Fruit fly (Drosophila melanogaster) whole organism, prepupa: ENCODE data around the gene fred.

ENCODE experiments used
- Blimp-1 ChIP-seq: fragments of 200-800 bp; sonication (Bioruptor generic); optimal IDR thresholded peaks from 3 replicates; lab custom pipeline; 2017; ENCODE audit warnings: missing biosample characterization, missing genetic modification characterization, mild to moderate bottlenecking, moderate library complexity, missing genetic modification reagents
- CG10631 ChIP-seq: fragments of 200-800 bp; sonication (Bioruptor generic); optimal IDR thresholded peaks from 2 replicates; lab custom pipeline; 2016; ENCODE audit warnings: missing biosample characterization, missing genetic modification characterization
- CG10669 ChIP-seq: fragments of 200-800 bp; sonication (Bioruptor generic); optimal IDR thresholded peaks from 3 replicates; lab custom pipeline; 2018; ENCODE audit warnings: missing biosample characterization, mild to moderate bottlenecking, missing genetic modification characterization, moderate library complexity
- CG11294 ChIP-seq: fragments of 200-800 bp; sonication (Bioruptor generic); IDR thresholded peaks from 2 replicates; pipeline ENCODE4 v1.3.6; 2022; ENCODE audit warnings: missing biosample characterization, missing genetic modification characterization
- CG11762 ChIP-seq: fragments of 200-800 bp; sonication (Bioruptor generic); optimal IDR thresholded peaks from 3 replicates; lab custom pipeline; 2016; ENCODE audit warnings: missing biosample characterization, missing genetic modification characterization; ENCODE audit not compliant: insufficient read depth
- CG11902 ChIP-seq: fragments of 200-800 bp; sonication (Bioruptor generic); optimal IDR thresholded peaks from 3 replicates; lab custom pipeline; 2016; ENCODE audit warnings: missing biosample characterization, missing genetic modification characterization
- CG15336 ChIP-seq: fragments of 200-800 bp; sonication (Bioruptor generic); IDR thresholded peaks from 2 replicates; pipeline ENCODE4 v1.3.6; 2022; ENCODE audit warnings: missing biosample characterization, missing genetic modification characterization
- CG1621 ChIP-seq: fragments of 200-800 bp; sonication (Bioruptor generic); optimal IDR thresholded peaks from 3 replicates; lab custom pipeline; 2018; ENCODE audit warnings: missing biosample characterization, mild to moderate bottlenecking, missing genetic modification characterization
- CG16779 ChIP-seq: fragments of 200-800 bp; sonication (Bioruptor generic); optimal IDR thresholded peaks from 3 replicates; lab custom pipeline; 2017; ENCODE audit warnings: missing biosample characterization, mild to moderate bottlenecking, missing genetic modification characterization
- CG31627 ChIP-seq: fragments of 200-800 bp; sonication (Bioruptor generic); optimal IDR thresholded peaks from 3 replicates; lab custom pipeline; 2016; ENCODE audit warnings: missing biosample characterization, missing genetic modification characterization
- CG32006 ChIP-seq: fragments of 200-800 bp; sonication (Bioruptor generic); optimal IDR thresholded peaks from 3 replicates; lab custom pipeline; 2017; ENCODE audit warnings: missing biosample characterization, mild to moderate bottlenecking, missing genetic modification characterization
- CG4318 ChIP-seq: fragments of 200-800 bp; sonication (Bioruptor generic); optimal IDR thresholded peaks from 3 replicates; lab custom pipeline; 2017; ENCODE audit warnings: missing biosample characterization, mild to moderate bottlenecking, missing genetic modification characterization
- CG6163 ChIP-seq: fragments of 200-800 bp; sonication (Bioruptor generic); IDR thresholded peaks from 3 replicates; pipeline ENCODE4 v1.3.6; 2022; ENCODE audit warnings: missing biosample characterization, missing genetic modification characterization
- CG6276 ChIP-seq: fragments of 200-800 bp; sonication (Bioruptor generic); optimal IDR thresholded peaks from 2 replicates; lab custom pipeline; 2017; ENCODE audit warnings: missing biosample characterization, mild to moderate bottlenecking, missing genetic modification characterization
- CG6854 ChIP-seq: fragments of 200-800 bp; sonication (Bioruptor generic); optimal IDR thresholded peaks from 2 replicates; lab custom pipeline; 2017; ENCODE audit warnings: missing biosample characterization, mild to moderate bottlenecking, missing genetic modification characterization
- CG8119 ChIP-seq: fragments of 200-800 bp; sonication (Bioruptor generic); IDR thresholded peaks from 3 replicates; pipeline ENCODE4 v1.3.6; 2022; ENCODE audit warnings: missing biosample characterization, missing genetic modification characterization
- CG8319 ChIP-seq: fragments of 200-800 bp; sonication (Bioruptor generic); optimal IDR thresholded peaks from 3 replicates; lab custom pipeline; 2016; ENCODE audit warnings: missing biosample characterization, missing genetic modification characterization
- CG8632 ChIP-seq: fragments of 200-800 bp; sonication (Bioruptor generic); optimal IDR thresholded peaks from 3 replicates; lab custom pipeline; 2016; ENCODE audit warnings: missing biosample characterization, missing genetic modification characterization
- Eip78C ChIP-seq: fragments of 200-800 bp; sonication (Bioruptor generic); peaks from one replicate; lab custom pipeline; 2016; ENCODE audit warnings: missing biosample characterization, missing genetic modification characterization
- Ets96B ChIP-seq: fragments of 200-800 bp; optimal IDR thresholded peaks from 2 replicates; lab custom pipeline; 2019; ENCODE audit warnings: missing biosample characterization, mild to moderate bottlenecking, missing genetic modification characterization, moderate library complexity
- Gug ChIP-seq: fragments of 200-800 bp; sonication (Bioruptor generic); IDR thresholded peaks from 2 replicates; pipeline ENCODE4 v1.3.6; 2022; ENCODE audit warnings: missing biosample characterization, missing genetic modification characterization
- Hr39 ChIP-seq: fragments of 200-800 bp; sonication (Bioruptor generic); optimal IDR thresholded peaks from 2 replicates; lab custom pipeline; 2016; ENCODE audit warnings: missing biosample characterization, missing genetic modification characterization
- Hr4 ChIP-seq: fragments of 200-800 bp; sonication (Bioruptor generic); optimal IDR thresholded peaks from 3 replicates; lab custom pipeline; 2016; ENCODE audit warnings: missing biosample characterization, missing genetic modification characterization
- Met ChIP-seq: fragments of 200-800 bp; sonication (Bioruptor generic); optimal IDR thresholded peaks from 3 replicates; lab custom pipeline; 2016; ENCODE audit warnings: missing biosample characterization, missing genetic modification characterization
- OdsH ChIP-seq: fragments of 200-800 bp; sonication (Bioruptor generic); optimal IDR thresholded peaks from 3 replicates; lab custom pipeline; 2016; ENCODE audit warnings: missing biosample characterization, missing genetic modification characterization
- Smox ChIP-seq: fragments of 200-800 bp; sonication (Bioruptor generic); optimal IDR thresholded peaks from 3 replicates; lab custom pipeline; 2016; ENCODE audit warnings: missing biosample characterization, missing genetic modification characterization
- Sox102F ChIP-seq: fragments of 200-800 bp; sonication (Bioruptor generic); optimal IDR thresholded peaks from 2 replicates; lab custom pipeline; 2016; ENCODE audit warnings: missing biosample characterization, mild to moderate bottlenecking, missing genetic modification characterization
- Sox14 ChIP-seq: fragments of 200-800 bp; sonication (Bioruptor generic); optimal IDR thresholded peaks from 3 replicates; lab custom pipeline; 2016; ENCODE audit warnings: missing biosample characterization, missing genetic modification characterization
- achi ChIP-seq: fragments of 200-800 bp; sonication (Bioruptor generic); optimal IDR thresholded peaks from 3 replicates; lab custom pipeline; 2016; ENCODE audit warnings: missing biosample characterization, missing genetic modification characterization
- acj6 ChIP-seq: fragments of 200-800 bp; sonication (Bioruptor generic); optimal IDR thresholded peaks from 3 replicates; lab custom pipeline; 2016; ENCODE audit warnings: missing biosample characterization, missing genetic modification characterization
- cyc ChIP-seq: fragments of 200-800 bp; sonication (Bioruptor generic); optimal IDR thresholded peaks from 3 replicates; lab custom pipeline; 2016; ENCODE audit warnings: missing biosample characterization, missing genetic modification characterization
- dac ChIP-seq: fragments of 200-800 bp; sonication (Bioruptor generic); optimal IDR thresholded peaks from 2 replicates; lab custom pipeline; 2017; ENCODE audit warnings: missing biosample characterization, mild to moderate bottlenecking, missing genetic modification characterization
- eg ChIP-seq: fragments of 200-800 bp; sonication (Bioruptor generic); IDR thresholded peaks from 3 replicates; pipeline ENCODE4 v1.3.6; 2022; ENCODE audit warnings: missing biosample characterization, missing genetic modification characterization
- fd85E ChIP-seq: fragments of 200-800 bp; sonication (Bioruptor generic); optimal IDR thresholded peaks from 3 replicates; lab custom pipeline; 2016; ENCODE audit warnings: missing biosample characterization, missing genetic modification characterization
- lz ChIP-seq: fragments of 200-800 bp; sonication (Bioruptor generic); optimal IDR thresholded peaks from 3 replicates; lab custom pipeline; 2016; ENCODE audit warnings: missing biosample characterization, missing genetic modification characterization
- pdm3 ChIP-seq: fragments of 200-800 bp; sonication (Bioruptor generic); optimal IDR thresholded peaks from 3 replicates; lab custom pipeline; 2016; ENCODE audit warnings: missing biosample characterization, missing genetic modification characterization
- salr ChIP-seq, 2 experiments: fragments of 200-800 bp; sonication (Bioruptor generic); optimal IDR thresholded peaks; 3 replicates each; lab custom pipeline; 2016 to 2018; ENCODE audit warnings: missing biosample characterization in 2 of 2, missing genetic modification characterization in 2 of 2, mild to moderate bottlenecking in 1 of 2
- ss ChIP-seq, 2 experiments: fragments of 200-800 bp; sonication (Bioruptor generic); optimal IDR thresholded peaks; 2 replicates in 1 of 2; 3 replicates in 1 of 2; lab custom pipeline; 2017 to 2018; ENCODE audit warnings: mild to moderate bottlenecking in 2 of 2, missing biosample characterization in 2 of 2, missing genetic modification characterization in 2 of 2, moderate library complexity in 1 of 2
- svp ChIP-seq: fragments of 200-800 bp; sonication (Bioruptor generic); peaks from one replicate; lab custom pipeline; 2016; ENCODE audit warnings: missing biosample characterization, missing genetic modification characterization
- topi ChIP-seq: fragments of 200-800 bp; sonication (Bioruptor generic); optimal IDR thresholded peaks from 3 replicates; lab custom pipeline; 2016; ENCODE audit warnings: missing biosample characterization, missing genetic modification characterization
- vri ChIP-seq: fragments of 200-800 bp; sonication (Bioruptor generic); optimal IDR thresholded peaks from 3 replicates; lab custom pipeline; 2016; ENCODE audit warnings: missing biosample characterization, mild to moderate bottlenecking, missing genetic modification characterization

Gene fred

dm6 chr2L:3896834-3897143, 94.7 kb downstream of the fred start (continued):
- TF ChIP-seq Gug (GFP tag; lab: Robert Waterston, UW) (peak; percentile 70), CG8119 (GFP tag; lab: Robert Waterston, UW) (no peak), CG31627 (GFP tag; lab: Kevin White, UChicago) (peak; percentile 82), CG1621 (no peak), svp (peak; percentile 95), CG6163 (peak; percentile 88), CG11294 (GFP tag; lab: Robert Waterston, UW) (peak; percentile 69), CG8632 (GFP tag; lab: Kevin White, UChicago) (peak; percentile 71), CG10669 (peak; percentile 34), dac (GFP tag; lab: Kevin White, UChicago) (no peak), Met (GFP tag; lab: Kevin White, UChicago) (peak; percentile 88), CG4318 (peak; percentile 41), pdm3 (GFP tag; lab: Kevin White, UChicago) (peak; percentile 54), CG11762 (peak; percentile 52), Ets96B (tag; lab: Kevin White, UChicago) (peak; percentile 18), eg (peak; percentile 84), ss (GFP tag; optimal IDR thresholded peaks at IDR 0.05; lab: Kevin White, UChicago) (peak in 1 of 2 experiments; percentile 22)
- TF ChIP-seq, all 60 proteins: peak for 50

dm6 chr2L:3895951-3896833, 95.3 kb downstream of the fred start:
- TF ChIP-seq CG8319 (GFP tag; lab: Kevin White, UChicago): no peak
- no peak for TF ChIP-seq Sox102F (GFP tag; lab: Kevin White, UChicago)
- TF ChIP-seq CG32006 (GFP tag; lab: Kevin White, UChicago): peak; percentile 13
- no peak for TF ChIP-seq Met (GFP tag; lab: Kevin White, UChicago)
- peak; percentile 29 for TF ChIP-seq Smox (GFP tag; lab: Kevin White, UChicago)
- peak; percentile 27 for TF ChIP-seq topi (GFP tag; lab: Kevin White, UChicago)
- TF ChIP-seq Blimp-1 (GFP tag; lab: Kevin White, UChicago): no peak
- TF ChIP-seq Eip78C: peak; percentile 58
- no peak for TF ChIP-seq CG15336 (GFP tag; lab: Robert Waterston, UW)
- no peak for TF ChIP-seq CG6276 (GFP tag; lab: Kevin White, UChicago)
- TF ChIP-seq lz: peak; percentile 20
- peak; percentile 11 for TF ChIP-seq OdsH
- TF ChIP-seq svp: peak; percentile 55
- no peak for TF ChIP-seq achi (GFP tag; lab: Kevin White, UChicago)
- TF ChIP-seq, all 60 proteins: peak for 7

- TF ChIP-seq Eip78C (peak; percentile 18), CG6854 (no peak)
Observed at dm6 chr2L:3893331-3893730, 98.2 kb downstream of the fred start.

DNA sequence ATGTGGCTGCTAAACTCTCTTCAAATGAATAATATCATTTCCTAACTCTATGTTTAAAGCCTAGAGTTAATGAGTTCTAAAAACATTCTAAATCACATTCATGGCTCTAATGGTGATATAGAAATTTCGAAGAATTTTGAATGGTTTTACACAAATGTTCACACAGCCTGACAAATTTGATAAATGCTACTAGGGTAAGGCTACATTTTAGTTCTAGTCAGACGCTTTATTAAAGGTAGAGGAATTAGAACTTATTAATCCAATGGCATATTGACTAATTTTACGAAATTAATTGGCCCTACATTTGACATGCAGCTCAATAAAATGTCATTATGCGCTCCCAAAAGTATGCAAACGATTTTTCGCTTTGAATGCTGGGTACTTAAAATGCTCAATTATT, 101.6 kb downstream of the fred start:
- TF ChIP-seq CG16779 (no peak), Hr39 (GFP tag; lab: Kevin White, UChicago) (no peak), acj6 (GFP tag; lab: Kevin White, UChicago) (no peak), CG6163 (no peak), CG11902 (GFP tag; lab: Kevin White, UChicago) (no peak), salr (GFP tag; optimal IDR thresholded peaks at IDR 0.05; lab: Kevin White, UChicago) (no peak), pdm3 (GFP tag; lab: Kevin White, UChicago) (no peak), Gug (GFP tag; lab: Robert Waterston, UW) (no peak), eg (no peak), vri (GFP tag; lab: Kevin White, UChicago) (no peak), CG31627 (GFP tag; lab: Kevin White, UChicago) (no peak), CG32006 (GFP tag; lab: Kevin White, UChicago) (no peak), Hr4 (no peak), CG6276 (GFP tag; lab: Kevin White, UChicago) (no peak), lz (no peak), fd85E (GFP tag; lab: Kevin White, UChicago) (no peak), CG10631 (GFP tag; lab: Kevin White, UChicago) (no peak), Sox14 (GFP tag; lab: Kevin White, UChicago) (no peak), cyc (GFP tag; lab: Kevin White, UChicago) (no peak)
